Worm (Caenorhabditis elegans): Measurements from ENCODE around the gene sra-11.

DNA sequence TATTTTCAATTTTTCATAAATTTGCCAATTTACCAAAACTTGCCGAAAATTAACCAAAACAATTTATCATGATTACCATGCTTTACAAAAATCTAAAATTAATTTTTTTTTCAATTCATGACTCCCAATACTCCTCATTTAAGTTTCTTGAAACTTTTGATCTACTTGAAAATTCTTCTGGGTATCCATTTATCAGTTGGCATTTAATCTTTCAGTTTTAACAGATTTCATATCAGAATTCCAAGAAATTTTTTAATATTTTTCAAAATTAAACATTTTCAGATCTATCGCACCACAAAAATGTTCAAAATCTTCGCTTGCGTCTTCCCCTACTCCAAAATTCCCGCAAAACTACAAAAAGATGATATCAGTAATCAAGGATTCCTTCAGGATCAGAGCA lies 13.8 kb upstream of the sra-11 start, which contains the start of gene Y19D2B.2:
- no peak for TF ChIP-seq W03F9.2 (tag; optimal IDR thresholded peaks at IDR 0.05)
- TF ChIP-seq dao-5 (tag; optimal IDR thresholded peaks at IDR 0.05), result no peak
- no peak for TF ChIP-seq him-1 (tag; optimal IDR thresholded peaks at IDR 0.05)

Measured in whole organism, L4/young adult.